Worm (Caenorhabditis elegans) whole organism, L1 larva: ENCODE measurements around the gene srt-28.

Experiments
- C34B4.2 ChIP-seq: sonication (generic microtip); optimal IDR thresholded peaks from 2 replicates; lab custom pipeline; 2017; ENCODE audit warnings: mild to moderate bottlenecking, missing genetic modification characterization, missing compliant biosample characterization
- ces-1 ChIP-seq: fragments of 150-350 bp; optimal IDR thresholded peaks from 2 replicates; lab custom pipeline; 2014; ENCODE audit warnings: missing biosample characterization, missing genetic modification reagents, missing genetic modification characterization
- efl-1 ChIP-seq, 4 experiments: fragments of 150-350 bp; optimal IDR thresholded peaks in 3 of 4; peaks in 1 of 4; 1 replicate in 1 of 4; 2 replicates in 3 of 4; lab custom pipeline; 2014; ENCODE audit warnings: missing biosample characterization in 2 of 4, missing genetic modification characterization in 2 of 4, missing genetic modification reagents in 2 of 4
- egl-13 ChIP-seq: sonication (generic microtip); optimal IDR thresholded peaks from 2 replicates; lab custom pipeline; 2016; ENCODE audit warnings: missing genotype, missing genetic modification reagents, missing genetic modification characterization, missing compliant biosample characterization
- ets-5 ChIP-seq: fragments of 200-800 bp; sonication (Bioruptor generic); IDR thresholded peaks from 2 replicates; pipeline ENCODE4 v1.3.6; 2022; ENCODE audit warnings: missing genetic modification characterization, missing compliant biosample characterization
- fkh-10 ChIP-seq: sonication (generic microtip); optimal IDR thresholded peaks from 2 replicates; lab custom pipeline; 2017; ENCODE audit warnings: missing biosample characterization, missing genetic modification reagents, missing genetic modification characterization
- fkh-4 ChIP-seq: sonication (generic microtip); optimal IDR thresholded peaks from 2 replicates; lab custom pipeline; 2016; ENCODE audit warnings: missing compliant biosample characterization, missing genetic modification characterization, borderline replicate concordance
- fos-1 ChIP-seq: fragments of 150-350 bp; optimal IDR thresholded peaks from 2 replicates; lab custom pipeline; 2014; ENCODE audit warnings: missing biosample characterization, missing genetic modification characterization
- hlh-17 ChIP-seq: fragments of 200-800 bp; sonication (Bioruptor generic); optimal IDR thresholded peaks from 2 replicates; lab custom pipeline; 2018; ENCODE audit warnings: missing genetic modification characterization, mild to moderate bottlenecking, missing compliant biosample characterization, moderate library complexity, borderline replicate concordance
- hlh-4 ChIP-seq: sonication (generic microtip); optimal IDR thresholded peaks from 2 replicates; lab custom pipeline; 2016; ENCODE audit warnings: mild to moderate bottlenecking, missing genetic modification characterization, missing compliant biosample characterization
- isw-1 ChIP-seq: fragments of 200-800 bp; sonication (Bioruptor generic); IDR thresholded peaks from 2 replicates; pipeline ENCODE4 v1.3.6; 2022; ENCODE audit warnings: missing genetic modification characterization, missing compliant biosample characterization
- lin-13 ChIP-seq: fragments of 150-350 bp; optimal IDR thresholded peaks from 2 replicates; lab custom pipeline; 2014; ENCODE audit warnings: missing biosample characterization, missing genetic modification reagents, missing genetic modification characterization
- lin-15B ChIP-seq: fragments of 150-350 bp; sonication (generic microtip); optimal IDR thresholded peaks from 3 replicates; lab custom pipeline; 2014; ENCODE audit warnings: missing biosample characterization, missing genetic modification characterization
- lir-3 ChIP-seq: sonication (generic microtip); optimal IDR thresholded peaks from 2 replicates; lab custom pipeline; 2016; ENCODE audit warnings: mild to moderate bottlenecking, missing genetic modification characterization, moderate library complexity, missing compliant biosample characterization; ENCODE audit not compliant: poor library complexity
- mab-9 ChIP-seq: fragments of 200-800 bp; sonication (Bioruptor generic); IDR thresholded peaks from 2 replicates; pipeline ENCODE4 v1.3.6; 2022; ENCODE audit warnings: missing genetic modification reagents, missing genetic modification characterization, missing compliant biosample characterization
- mdl-1 ChIP-seq, 2 experiments: fragments of 150-350 bp; optimal IDR thresholded peaks; 2 replicates each; lab custom pipeline; 2014 to 2017; ENCODE audit warnings: missing biosample characterization in 2 of 2, missing genetic modification characterization in 2 of 2, inconsistent platforms in 1 of 2
- mep-1 ChIP-seq: fragments of 150-350 bp; optimal IDR thresholded peaks from 2 replicates; lab custom pipeline; 2014; ENCODE audit warnings: missing biosample characterization, missing genetic modification characterization
- nhr-11 ChIP-seq: fragments of 150-350 bp; optimal IDR thresholded peaks from 2 replicates; lab custom pipeline; 2014; ENCODE audit warnings: missing biosample characterization, missing genetic modification characterization
- nhr-237 ChIP-seq: fragments of 150-350 bp; optimal IDR thresholded peaks from 2 replicates; lab custom pipeline; 2014; ENCODE audit warnings: missing biosample characterization, missing genetic modification characterization
- nhr-71 ChIP-seq: sonication (generic microtip); optimal IDR thresholded peaks from 2 replicates; lab custom pipeline; 2016; ENCODE audit warnings: mild to moderate bottlenecking, missing genetic modification characterization, moderate library complexity, missing compliant biosample characterization
- nhr-85 ChIP-seq: sonication (generic microtip); peaks from one replicate; lab custom pipeline; 2016; ENCODE audit warnings: missing genetic modification characterization, inconsistent platforms, missing compliant biosample characterization
- nhr-90 ChIP-seq: sonication (generic microtip); optimal IDR thresholded peaks from 2 replicates; lab custom pipeline; 2016; ENCODE audit warnings: mild to moderate bottlenecking, missing genetic modification characterization, missing compliant biosample characterization; ENCODE audit not compliant: poor library complexity
- pag-3 ChIP-seq: sonication (generic microtip); optimal IDR thresholded peaks from 2 replicates; lab custom pipeline; 2017; ENCODE audit warnings: missing genetic modification characterization, mild to moderate bottlenecking, missing compliant biosample characterization, antibody characterized with exemption, borderline replicate concordance; ENCODE audit not compliant: insufficient read depth
- sptf-1 ChIP-seq: fragments of 150-350 bp; optimal IDR thresholded peaks from 2 replicates; lab custom pipeline; 2014; ENCODE audit warnings: missing biosample characterization, missing genetic modification characterization
- unc-130 ChIP-seq: fragments of 150-350 bp; optimal IDR thresholded peaks from 2 replicates; lab custom pipeline; 2017; ENCODE audit warnings: missing biosample characterization, missing genetic modification characterization, inconsistent platforms
- unc-30 ChIP-seq: sonication (generic microtip); optimal IDR thresholded peaks from 2 replicates; lab custom pipeline; 2017; ENCODE audit warnings: missing biosample characterization, missing genetic modification characterization
- unc-62 ChIP-seq: fragments of 150-350 bp; optimal IDR thresholded peaks from 2 replicates; lab custom pipeline; 2014; ENCODE audit warnings: missing biosample characterization, missing genetic modification reagents, missing genetic modification characterization
- unc-98 ChIP-seq: fragments of 200-800 bp; sonication (Bioruptor generic); IDR thresholded peaks from 2 replicates; pipeline ENCODE4 v1.3.6; 2022; ENCODE audit warnings: missing genetic modification characterization, missing compliant biosample characterization
- vab-15 ChIP-seq: sonication (generic microtip); optimal IDR thresholded peaks from 2 replicates; lab custom pipeline; 2017; ENCODE audit warnings: missing genotype, mild to moderate bottlenecking, missing genetic modification characterization, missing compliant biosample characterization
- zag-1 ChIP-seq: fragments of 150-350 bp; optimal IDR thresholded peaks from 2 replicates; lab custom pipeline; 2014; ENCODE audit warnings: missing biosample characterization, missing genetic modification characterization
- ztf-11 ChIP-seq, 2 experiments: sonication (generic microtip); optimal IDR thresholded peaks; 2 replicates each; lab custom pipeline; 2016 to 2017; ENCODE audit warnings: missing genetic modification characterization in 2 of 2, missing biosample characterization in 1 of 2, missing compliant biosample characterization in 1 of 2

The srt-28 gene

ce11 chrV:2672603-2673002 lies 40.8 kb downstream of the srt-28 start, which contains the start of gene W02G9.3 (continued):
- TF ChIP-seq mab-9 (GFP tag; lab: Robert Waterston, UW), result no peak
- peak; percentile 99 for TF ChIP-seq vab-15 (tag; lab: Kevin White, UChicago)
- TF ChIP-seq fkh-10 (GFP tag; lab: Kevin White, UChicago), result peak; percentile 49
- no peak for TF ChIP-seq ets-5 (GFP tag; lab: Robert Waterston, UW)
- TF ChIP-seq fos-1 (tag; lab: Kevin White, UChicago), result peak; percentile 68
- peak in 1 of 2 experiments; percentile 40 for TF ChIP-seq ztf-11 (tag; optimal IDR thresholded peaks at IDR 0.05; lab: Kevin White, UChicago)

- no peak for TF ChIP-seq mab-9 (GFP tag; lab: Robert Waterston, UW)
- TF ChIP-seq efl-1 (optimal IDR thresholded peaks at IDR 0.05; lab: Kevin White, UChicago), result no peak
- TF ChIP-seq efl-1 (GFP tag; optimal IDR thresholded peaks at IDR 0.05 in 1 of 2; lab: Kevin White, UChicago), result peak in 1 of 2 experiments; percentile 50
Observed at ce11 chrV:2671155-2671554, 42.3 kb downstream of the srt-28 start, which contains the start of gene kel-8. Gene kel-8 (plus strand): TSS chrV:2671455.

- TF ChIP-seq hlh-17 (GFP tag; lab: Kevin White, UChicago) (no peak), nhr-237 (tag; lab: Kevin White, UChicago) (no peak), egl-13 (tag; lab: Kevin White, UChicago) (no peak), lin-15B (no peak), nhr-71 (tag; lab: Kevin White, UChicago) (no peak), hlh-4 (tag; lab: Kevin White, UChicago) (no peak), mdl-1 (tag; optimal IDR thresholded peaks at IDR 0.05; lab: Kevin White, UChicago) (no peak), nhr-85 (tag; lab: Kevin White, UChicago) (no peak), ces-1 (GFP tag; lab: Kevin White, UChicago) (no peak), unc-130 (tag; lab: Kevin White, UChicago) (no peak), mep-1 (tag; lab: Kevin White, UChicago) (no peak)
Observed at ce11 chrV:2666600-2666999, 46.8 kb downstream of the srt-28 start, which contains the start of gene W02G9.4. Gene W02G9.4 (plus strand): TSS chrV:2666900.

- TF ChIP-seq isw-1 (GFP tag; lab: Robert Waterston, UW), result no peak
- TF ChIP-seq unc-30 (tag; lab: Kevin White, UChicago), result no peak
- no peak for TF ChIP-seq lir-3 (tag; lab: Kevin White, UChicago)
- TF ChIP-seq zag-1 (tag; lab: Kevin White, UChicago), result no peak
- TF ChIP-seq nhr-11 (tag; lab: Kevin White, UChicago), result no peak
- no peak for TF ChIP-seq fkh-4
- TF ChIP-seq unc-98 (GFP tag; lab: Robert Waterston, UW), result no peak
- TF ChIP-seq unc-62 (GFP tag; lab: Kevin White, UChicago), result no peak
- TF ChIP-seq unc-130 (tag; lab: Kevin White, UChicago), result no peak
- TF ChIP-seq sptf-1, result no peak
- TF ChIP-seq egl-13 (tag; lab: Kevin White, UChicago), result no peak
- TF ChIP-seq nhr-90 (tag; lab: Kevin White, UChicago), result no peak
- no peak for TF ChIP-seq C34B4.2 (tag; lab: Kevin White, UChicago)
- TF ChIP-seq pag-3 (tag; lab: Kevin White, UChicago), result no peak
- TF ChIP-seq fkh-10 (GFP tag; lab: Kevin White, UChicago), result no peak
- TF ChIP-seq ets-5 (GFP tag; lab: Robert Waterston, UW), result no peak
- TF ChIP-seq lin-13 (GFP tag; lab: Kevin White, UChicago), result no peak
Observed at ce11 chrV:2664525-2665053, 48.8 kb downstream of the srt-28 start, which contains the start of gene ndx-2. Gene ndx-2 (minus strand): TSS chrV:2665003.
